Worm (Caenorhabditis elegans) whole organism, mixed stage, embryonic: ENCODE measurements around the gene K10C2.6.

Experiments used
- blmp-1 ChIP-seq: fragments of 150-350 bp; optimal IDR thresholded peaks from 2 replicates; lab custom pipeline; 2014; ENCODE audit warnings: missing biosample characterization, missing genetic modification characterization
- ces-1 ChIP-seq: fragments of 150-350 bp; optimal IDR thresholded peaks from 2 replicates; lab custom pipeline; 2014; ENCODE audit warnings: missing biosample characterization, missing genetic modification reagents, missing genetic modification characterization
- flh-1 ChIP-seq: fragments of 200-800 bp; sonication (Bioruptor generic); optimal IDR thresholded peaks from 2 replicates; lab custom pipeline; 2018; ENCODE audit warnings: mild to moderate bottlenecking, missing genetic modification characterization, moderate library complexity, missing compliant biosample characterization
- lin-13 ChIP-seq: fragments of 150-350 bp; optimal IDR thresholded peaks from 2 replicates; lab custom pipeline; 2014; ENCODE audit warnings: missing biosample characterization, missing genetic modification characterization
- lsy-2 ChIP-seq: fragments of 150-350 bp; optimal IDR thresholded peaks from 2 replicates; lab custom pipeline; 2014; ENCODE audit warnings: missing biosample characterization, missing genetic modification characterization
- nhr-12 ChIP-seq: fragments of 150-350 bp; optimal IDR thresholded peaks from 2 replicates; lab custom pipeline; 2014; ENCODE audit warnings: missing biosample characterization, missing genetic modification characterization
- nhr-237 ChIP-seq: fragments of 150-350 bp; optimal IDR thresholded peaks from 2 replicates; lab custom pipeline; 2014; ENCODE audit warnings: missing biosample characterization, missing genetic modification characterization
- nhr-76 ChIP-seq: sonication (generic microtip); optimal IDR thresholded peaks from 2 replicates; lab custom pipeline; 2017; ENCODE audit warnings: missing biosample characterization, missing genetic modification characterization
- pha-4 ChIP-seq: fragments of 150-350 bp; optimal IDR thresholded peaks from 2 replicates; lab custom pipeline; 2018; ENCODE audit warnings: missing biosample characterization, missing genetic modification reagents, missing genetic modification characterization
- tbx-8 ChIP-seq: fragments of 200-800 bp; sonication (Bioruptor generic); optimal IDR thresholded peaks from 2 replicates; lab custom pipeline; 2018; ENCODE audit warnings: mild to moderate bottlenecking, missing genetic modification characterization, moderate library complexity, missing compliant biosample characterization
- unc-39 ChIP-seq: fragments of 150-350 bp; optimal IDR thresholded peaks from 2 replicates; lab custom pipeline; 2014; ENCODE audit warnings: missing biosample characterization, missing genetic modification characterization
- ztf-11 ChIP-seq: fragments of 150-350 bp; optimal IDR thresholded peaks from 2 replicates; lab custom pipeline; 2014; ENCODE audit warnings: missing biosample characterization, missing genetic modification characterization

ce11 chrX:6429552-6429951 is 21.7 kb upstream of the K10C2.6 start:
- TF ChIP-seq pha-4 (tag; lab: Kevin White, UChicago) (no peak), lin-13 (tag; lab: Kevin White, UChicago) (no peak), nhr-12 (tag; lab: Kevin White, UChicago) (no peak), nhr-76 (tag; lab: Kevin White, UChicago) (no peak), tbx-8 (GFP tag; lab: Kevin White, UChicago) (no peak), blmp-1 (tag; lab: Kevin White, UChicago) (no peak), flh-1 (GFP tag; lab: Kevin White, UChicago) (no peak), unc-39 (tag; lab: Kevin White, UChicago) (no peak), nhr-237 (tag; lab: Kevin White, UChicago) (no peak), ces-1 (GFP tag; lab: Kevin White, UChicago) (no peak), ztf-11 (tag; lab: Kevin White, UChicago) (no peak), lsy-2 (tag; lab: Kevin White, UChicago) (no peak)
